4 worm cellular contexts compared by ENCODE assay signal in genomic region chrX:4957259-4957658, ce11.
TF ChIP-seq lines count a peak whose summit lies in the region.

Gene M03F4.4, minus strand, starts transcription at chrX:4957418.

TF ChIP-seq in whole organism, L2 larva, 48 proteins besides CTCF, POLR2A, EP300 and RAD21:
- TF ChIP-seq nhr-129 (tag; optimal IDR thresholded peaks at IDR 0.05; lab: Kevin White, UChicago) (peak; percentile 68), lin-13 (GFP tag; optimal IDR thresholded peaks at IDR 0.05; lab: Kevin White, UChicago) (no peak), sma-9 (GFP tag; optimal IDR thresholded peaks at IDR 0.05; lab: Kevin White, UChicago) (peak; percentile 79), sma-9 (tag; optimal IDR thresholded peaks at IDR 0.05; lab: Kevin White, UChicago) (no peak), lsy-2 (tag; optimal IDR thresholded peaks at IDR 0.05; lab: Kevin White, UChicago) (peak in 1 of 2 experiments; percentile 1), ztf-4 (tag; optimal IDR thresholded peaks at IDR 0.05; lab: Kevin White, UChicago) (peak; percentile 54), elt-1 (tag; optimal IDR thresholded peaks at IDR 0.05; lab: Kevin White, UChicago) (no peak), nhr-6 (tag; optimal IDR thresholded peaks at IDR 0.05; lab: Kevin White, UChicago) (no peak), blmp-1 (tag; optimal IDR thresholded peaks at IDR 0.05; lab: Kevin White, UChicago; ENCODE audit: insufficient read depth) (no peak), C34F6.9 (tag; optimal IDR thresholded peaks at IDR 0.05; lab: Kevin White, UChicago) (peak; percentile 12), mdl-1 (tag; optimal IDR thresholded peaks at IDR 0.05; lab: Kevin White, UChicago) (no peak), skn-1 (tag; optimal IDR thresholded peaks at IDR 0.05; lab: Kevin White, UChicago) (no peak), F13H6.1 (tag; optimal IDR thresholded peaks at IDR 0.05; lab: Kevin White, UChicago) (peak; percentile 93)
TF ChIP-seq in whole organism, L2 larva: peak in this region for 6.

TF ChIP-seq in whole organism, L4 larva, 104 proteins besides CTCF, POLR2A, EP300 and RAD21:
- TF ChIP-seq set-16 (GFP tag; IDR thresholded peaks at IDR 0.05; lab: Robert Waterston, UW) (peak; percentile 12; the same call in 1 of the 2 replicates), mep-1 (tag; optimal IDR thresholded peaks at IDR 0.05; lab: Kevin White, UChicago) (no peak), nhr-11 (tag; optimal IDR thresholded peaks at IDR 0.05; lab: Kevin White, UChicago) (peak; percentile 31), dmd-6 (GFP tag; IDR thresholded peaks at IDR 0.05; lab: Robert Waterston, UW) (peak; percentile 24; the same call in 1 of the 2 replicates), daf-16 (GFP tag; optimal IDR thresholded peaks at IDR 0.05; lab: Kevin White, UChicago) (peak in 1 of 2 experiments; percentile 93), daf-16 (tag; optimal IDR thresholded peaks at IDR 0.05; lab: Kevin White, UChicago) (no peak), mes-2 (tag; optimal IDR thresholded peaks at IDR 0.05; lab: Kevin White, UChicago; ENCODE audit: poor library complexity, severe bottlenecking) (no peak), hlh-11 (tag; optimal IDR thresholded peaks at IDR 0.05; lab: Kevin White, UChicago) (peak; percentile 66)
TF ChIP-seq in whole organism, L4 larva: peak in this region for 5.

TF ChIP-seq in whole organism, late embryonic, 69 proteins besides CTCF, POLR2A, EP300 and RAD21:
- TF ChIP-seq ceh-48 (tag; optimal IDR thresholded peaks at IDR 0.05; lab: Kevin White, UChicago) = no peak
- peak; percentile 26 for TF ChIP-seq C08G9.2 (tag; optimal IDR thresholded peaks at IDR 0.05; lab: Kevin White, UChicago)
- peak; percentile 59 for TF ChIP-seq pat-9 (tag; optimal IDR thresholded peaks at IDR 0.05; lab: Kevin White, UChicago)
- peak; percentile 25 for TF ChIP-seq ceh-34 (tag; optimal IDR thresholded peaks at IDR 0.05; lab: Kevin White, UChicago)
- peak; percentile 53 for TF ChIP-seq tbx-2 (tag; optimal IDR thresholded peaks at IDR 0.05; lab: Kevin White, UChicago)
- TF ChIP-seq pqm-1 (tag; optimal IDR thresholded peaks at IDR 0.05; lab: Kevin White, UChicago) = no peak
- peak; percentile 10 for TF ChIP-seq hlh-6 (tag; optimal IDR thresholded peaks at IDR 0.05; lab: Kevin White, UChicago)
- no peak for TF ChIP-seq dmd-4 (tag; optimal IDR thresholded peaks at IDR 0.05; lab: Kevin White, UChicago; ENCODE audit: borderline replicate concordance)
- TF ChIP-seq ceh-18 (tag; optimal IDR thresholded peaks at IDR 0.05; lab: Kevin White, UChicago) = peak; percentile 93
- TF ChIP-seq ceh-31 (tag; optimal IDR thresholded peaks at IDR 0.05; lab: Kevin White, UChicago) = peak; percentile 13
- no peak for TF ChIP-seq zip-5 (tag; optimal IDR thresholded peaks at IDR 0.05; lab: Kevin White, UChicago)
- no peak for TF ChIP-seq hlh-8 (tag; optimal IDR thresholded peaks at IDR 0.05; lab: Kevin White, UChicago)
- no peak for TF ChIP-seq ahr-1 (tag; optimal IDR thresholded peaks at IDR 0.05; lab: Kevin White, UChicago)
- TF ChIP-seq nfya-1 (tag; optimal IDR thresholded peaks at IDR 0.05; lab: Kevin White, UChicago) = peak; percentile 30
- no peak for TF ChIP-seq ets-4 (tag; optimal IDR thresholded peaks at IDR 0.05; lab: Kevin White, UChicago)
- TF ChIP-seq T23F11.4 (GFP tag; optimal IDR thresholded peaks at IDR 0.05; lab: Kevin White, UChicago) = no peak
- no peak for TF ChIP-seq tbx-7 (tag; optimal IDR thresholded peaks at IDR 0.05; lab: Kevin White, UChicago)
- TF ChIP-seq hlh-13 (GFP tag; optimal IDR thresholded peaks at IDR 0.05; lab: Kevin White, UChicago) = no peak
- TF ChIP-seq sdc-2 (tag; optimal IDR thresholded peaks at IDR 0.05; lab: Kevin White, UChicago) = peak; percentile 1
- peak; percentile 51 for TF ChIP-seq F13H6.1 (tag; optimal IDR thresholded peaks at IDR 0.05; lab: Kevin White, UChicago)
- TF ChIP-seq nhr-11 (tag; optimal IDR thresholded peaks at IDR 0.05; lab: Kevin White, UChicago) = peak; percentile 24
- TF ChIP-seq pha-2 (tag; optimal IDR thresholded peaks at IDR 0.05; lab: Kevin White, UChicago) = no peak
- no peak for TF ChIP-seq ceh-14 (tag; optimal IDR thresholded peaks at IDR 0.05; lab: Kevin White, UChicago)
- TF ChIP-seq unc-55 (GFP tag; optimal IDR thresholded peaks at IDR 0.05; lab: Kevin White, UChicago) = peak; percentile 50
- TF ChIP-seq rnt-1 (tag; optimal IDR thresholded peaks at IDR 0.05; lab: Kevin White, UChicago) = peak; percentile 81
- no peak for TF ChIP-seq fax-1 (tag; optimal IDR thresholded peaks at IDR 0.05; lab: Kevin White, UChicago)
- no peak for TF ChIP-seq npax-4 (tag; optimal IDR thresholded peaks at IDR 0.05; lab: Kevin White, UChicago)

TF ChIP-seq in whole organism, mixed stage, embryonic, 35 proteins besides CTCF, POLR2A, EP300 and RAD21:
- no peak for TF ChIP-seq pha-4 (tag; optimal IDR thresholded peaks at IDR 0.05; lab: Kevin White, UChicago)
- peak; percentile 55 for TF ChIP-seq unc-62 (GFP tag; optimal IDR thresholded peaks at IDR 0.05; lab: Kevin White, UChicago)
- TF ChIP-seq ztf-11 (tag; optimal IDR thresholded peaks at IDR 0.05; lab: Kevin White, UChicago) = no peak
- TF ChIP-seq mls-2 (tag; optimal IDR thresholded peaks at IDR 0.05; lab: Kevin White, UChicago) = no peak
- no peak for TF ChIP-seq ceh-39 (tag; optimal IDR thresholded peaks at IDR 0.05; lab: Kevin White, UChicago)
- no peak for TF ChIP-seq tbx-8 (GFP tag; optimal IDR thresholded peaks at IDR 0.05; lab: Kevin White, UChicago)
- no peak for TF ChIP-seq nhr-76 (tag; optimal IDR thresholded peaks at IDR 0.05; lab: Kevin White, UChicago)
- no peak for TF ChIP-seq drap-1 (GFP tag; optimal IDR thresholded peaks at IDR 0.05; lab: Kevin White, UChicago)
- peak; percentile 25 for TF ChIP-seq nhr-237 (tag; optimal IDR thresholded peaks at IDR 0.05; lab: Kevin White, UChicago)
- peak; percentile 81 for TF ChIP-seq unc-120 (tag; optimal IDR thresholded peaks at IDR 0.05; lab: Kevin White, UChicago; ENCODE audit: poor library complexity, severe bottlenecking)
- no peak for TF ChIP-seq nhr-28 (tag; optimal IDR thresholded peaks at IDR 0.05; lab: Kevin White, UChicago)
- no peak for TF ChIP-seq zip-8 (tag; optimal IDR thresholded peaks at IDR 0.05; lab: Kevin White, UChicago)
- no peak for TF ChIP-seq nhr-2 (tag; optimal IDR thresholded peaks at IDR 0.05; lab: Kevin White, UChicago)
- no peak for TF ChIP-seq ceh-43 (GFP tag; optimal IDR thresholded peaks at IDR 0.05; lab: Kevin White, UChicago)
- TF ChIP-seq blmp-1 (tag; optimal IDR thresholded peaks at IDR 0.05; lab: Kevin White, UChicago) = no peak
- TF ChIP-seq bed-3 (GFP tag; optimal IDR thresholded peaks at IDR 0.05; lab: Kevin White, UChicago) = no peak
- no peak for TF ChIP-seq unc-39 (tag; optimal IDR thresholded peaks at IDR 0.05; lab: Kevin White, UChicago)
- peak; percentile 4 for TF ChIP-seq M03D4.4 (tag; optimal IDR thresholded peaks at IDR 0.05; lab: Kevin White, UChicago)
- no peak for TF ChIP-seq mab-5 (tag; optimal IDR thresholded peaks at IDR 0.05; lab: Kevin White, UChicago)
- no peak for TF ChIP-seq sem-2 (GFP tag; optimal IDR thresholded peaks at IDR 0.05; lab: Kevin White, UChicago)
- no peak for TF ChIP-seq mep-1 (tag; optimal IDR thresholded peaks at IDR 0.05; lab: Kevin White, UChicago)
- TF ChIP-seq ces-1 (GFP tag; optimal IDR thresholded peaks at IDR 0.05; lab: Kevin White, UChicago) = no peak
- peak; percentile 70 for TF ChIP-seq hlh-1 (tag; optimal IDR thresholded peaks at IDR 0.05; lab: Kevin White, UChicago)
- no peak for TF ChIP-seq flh-1 (GFP tag; optimal IDR thresholded peaks at IDR 0.05; lab: Kevin White, UChicago)
TF ChIP-seq in whole organism, mixed stage, embryonic: peak in this region for 5.
